Fruit fly (Drosophila melanogaster): ENCODE measurements around the gene TP53INP.

DNA sequence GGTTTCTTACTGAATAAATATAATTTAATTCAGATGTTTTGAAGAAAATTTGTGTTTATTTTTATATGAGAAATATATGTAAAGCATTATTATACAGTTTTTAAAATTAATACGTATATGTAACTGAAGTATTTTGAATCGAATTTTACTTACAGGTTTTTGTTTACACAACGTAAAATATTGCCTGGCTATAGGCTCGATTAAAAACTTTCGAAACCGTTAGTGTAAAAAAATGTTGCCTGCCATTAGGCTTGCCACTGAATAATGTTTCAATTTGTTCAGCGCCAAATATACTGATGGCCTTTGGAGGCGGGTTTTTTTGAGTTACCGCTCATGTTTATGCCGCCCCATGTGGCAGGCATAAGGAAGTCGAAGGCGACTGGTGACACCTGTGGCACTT is 19.8 kb downstream of the TP53INP start:
- TF ChIP-seq CG14711 (tag; optimal IDR thresholded peaks at IDR 0.05) (no peak), ovo (GFP tag; optimal IDR thresholded peaks at IDR 0.05) (no peak)
